Worm (Caenorhabditis elegans): ENCODE results near the gene gln-1.

DNA sequence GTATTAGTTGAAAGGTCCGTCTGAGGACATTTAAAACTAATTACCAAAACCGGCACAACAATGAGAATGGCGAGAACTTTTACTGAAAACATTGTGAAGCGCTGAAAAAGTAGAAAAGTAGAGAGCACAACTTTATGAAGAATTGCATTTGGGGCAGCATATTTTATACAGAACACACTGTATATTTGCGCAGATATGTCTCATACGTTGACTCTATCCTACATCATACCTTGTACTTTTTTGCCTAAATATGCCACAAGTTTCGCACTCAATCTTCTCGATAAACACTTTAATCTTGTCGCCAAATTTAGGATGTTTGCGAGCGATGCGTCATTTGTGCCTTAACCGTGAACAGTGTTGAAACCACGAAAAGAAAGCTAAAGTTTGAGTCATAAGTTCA, 45.2 kb downstream of the gln-1 start, which contains the start of gene C15H9.11:
- TF ChIP-seq rbr-2 (tag; optimal IDR thresholded peaks at IDR 0.05): no peak
- no peak for TF ChIP-seq dpl-1 (GFP tag; optimal IDR thresholded peaks at IDR 0.05)
- no peak for TF ChIP-seq unc-62 (GFP tag; optimal IDR thresholded peaks at IDR 0.05 in 1 of 2)
- no peak for TF ChIP-seq unc-62 (tag; optimal IDR thresholded peaks at IDR 0.05)
- TF ChIP-seq nhr-111 (GFP tag; optimal IDR thresholded peaks at IDR 0.05): no peak
- no peak for TF ChIP-seq mxl-2 (GFP tag; conservative IDR thresholded peaks at IDR 0.05)
- TF ChIP-seq dmd-8 (GFP tag; IDR thresholded peaks at IDR 0.05): no peak
- TF ChIP-seq unc-39 (tag; optimal IDR thresholded peaks at IDR 0.05): no peak
- TF ChIP-seq egl-27 (tag; optimal IDR thresholded peaks at IDR 0.05): no peak
- TF ChIP-seq madf-9 (GFP tag; conservative IDR thresholded peaks at IDR 0.05): no peak
- TF ChIP-seq nhr-77 (tag; optimal IDR thresholded peaks at IDR 0.05): no peak
- no peak for TF ChIP-seq Y48G9A.11 (GFP tag; IDR thresholded peaks at IDR 0.05)
- TF ChIP-seq mep-1 (tag; optimal IDR thresholded peaks at IDR 0.05): no peak
